Fruit fly (Drosophila melanogaster) whole organism, adult: ENCODE measurements around the gene Hmx.

Experiments
- CG11617 ChIP-seq: fragments of 200-800 bp; sonication (Bioruptor generic); optimal IDR thresholded peaks from 2 replicates; lab custom pipeline; 2017; ENCODE audit warnings: mild to moderate bottlenecking, missing biosample characterization, missing genetic modification reagents, missing genetic modification characterization
- CG12768 ChIP-seq: fragments of 200-800 bp; sonication (Bioruptor generic); optimal IDR thresholded peaks from 2 replicates; lab custom pipeline; 2017; ENCODE audit warnings: missing biosample characterization, missing genetic modification characterization, mild to moderate bottlenecking, moderate library complexity, missing genetic modification reagents
- CG7101 ChIP-seq: fragments of 200-800 bp; sonication (Bioruptor generic); optimal IDR thresholded peaks from 2 replicates; lab custom pipeline; 2018; ENCODE audit warnings: missing biosample characterization, mild to moderate bottlenecking, missing genetic modification characterization, moderate library complexity
- Crg-1 ChIP-seq: fragments of 200-800 bp; sonication (Bioruptor generic); optimal IDR thresholded peaks from 2 replicates; lab custom pipeline; 2016; ENCODE audit warnings: missing biosample characterization, missing genetic modification characterization
- Hr96 ChIP-seq: fragments of 200-800 bp; sonication (Bioruptor generic); optimal IDR thresholded peaks from 2 replicates; lab custom pipeline; 2016; ENCODE audit warnings: missing biosample characterization, missing genetic modification characterization
- cnc ChIP-seq, 2 experiments: fragments of >200 bp; optimal IDR thresholded peaks; 2 replicates each; lab custom pipeline; 2017
- kay ChIP-seq: fragments of 200-800 bp; sonication (Bioruptor generic); peaks from one replicate; lab custom pipeline; 2016; ENCODE audit warnings: missing biosample characterization, missing genetic modification characterization, borderline replicate concordance
- toe ChIP-seq: fragments of 200-800 bp; sonication (Bioruptor generic); optimal IDR thresholded peaks from 2 replicates; lab custom pipeline; 2016; ENCODE audit warnings: missing biosample characterization, missing genetic modification characterization

DNA sequence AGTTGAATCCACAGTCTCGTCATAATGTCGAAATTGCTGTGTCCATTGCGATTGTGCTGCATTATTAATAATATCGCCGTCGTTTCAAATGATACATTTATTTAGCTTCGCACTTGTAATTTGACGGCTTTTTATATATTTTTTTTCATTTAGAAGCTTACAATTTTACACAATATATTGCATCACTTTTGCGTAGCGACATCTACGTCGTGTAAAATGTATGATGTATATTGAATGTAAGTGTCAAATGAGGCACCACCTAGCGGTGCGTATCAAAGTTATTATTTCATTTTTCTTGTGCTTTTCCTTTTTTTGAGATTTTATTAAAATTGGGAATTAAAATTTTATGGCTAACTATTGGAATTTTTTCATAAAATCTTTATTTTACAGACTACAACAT lies 57.8 kb downstream of the Hmx start:
- TF ChIP-seq toe (GFP tag; lab: Kevin White, UChicago) (no peak), cnc (optimal IDR thresholded peaks at IDR 0.05; lab: Kevin White, UChicago) (no peak), CG11617 (no peak), kay (no peak), CG7101 (tag; lab: Kevin White, UChicago) (no peak), CG12768 (GFP tag; lab: Kevin White, UChicago) (no peak), Crg-1 (GFP tag; lab: Kevin White, UChicago) (no peak), Hr96 (no peak)
